Fruit fly (Drosophila melanogaster) whole organism, embryonic: Measurements from ENCODE around the gene CG32820.
A peak's percentile ranks its signal among the peaks of the same experiment; 100 is the strongest.

Source experiments
- Abd-B ChIP-seq: fragments of 200-800 bp; sonication (Bioruptor generic); optimal IDR thresholded peaks from 2 replicates; lab custom pipeline; 2018; ENCODE audit warnings: missing biosample characterization, mild to moderate bottlenecking, missing genetic modification characterization, moderate library complexity
- Asciz ChIP-seq: fragments of 200-800 bp; sonication (Bioruptor generic); optimal IDR thresholded peaks from 2 replicates; lab custom pipeline; 2017; ENCODE audit warnings: missing biosample characterization, mild to moderate bottlenecking, missing genetic modification characterization, missing genetic modification reagents
- B-H1 ChIP-seq: fragments of 200-800 bp; sonication (Bioruptor generic); IDR thresholded peaks from 3 replicates; pipeline ENCODE4 v1.3.6; 2022; ENCODE audit warnings: missing biosample characterization, missing genetic modification characterization
- Blimp-1 ChIP-seq: fragments of 200-800 bp; sonication (Bioruptor generic); optimal IDR thresholded peaks from 3 replicates; lab custom pipeline; 2018; ENCODE audit warnings: missing biosample characterization, missing genetic modification characterization, mild to moderate bottlenecking, moderate library complexity, missing genetic modification reagents
- C15 ChIP-seq: fragments of 200-800 bp; sonication (Bioruptor generic); IDR thresholded peaks from 3 replicates; pipeline ENCODE4 v1.3.6; 2022; ENCODE audit warnings: missing biosample characterization, missing genetic modification characterization
- CG10654 ChIP-seq: fragments of 200-800 bp; sonication (Bioruptor generic); optimal IDR thresholded peaks from 2 replicates; lab custom pipeline; 2016; ENCODE audit warnings: missing biosample characterization, missing genetic modification characterization
- CG11695 ChIP-seq: fragments of 200-800 bp; sonication (Bioruptor generic); IDR thresholded peaks from 3 replicates; pipeline ENCODE4 v1.3.6; 2022; ENCODE audit warnings: missing biosample characterization, missing genetic modification characterization
- CG12104 ChIP-seq: fragments of 200-800 bp; sonication (Bioruptor generic); optimal IDR thresholded peaks from 3 replicates; lab custom pipeline; 2016; ENCODE audit warnings: missing biosample characterization, missing genetic modification characterization
- CG12299 ChIP-seq: fragments of 200-800 bp; sonication (Bioruptor generic); optimal IDR thresholded peaks from 2 replicates; lab custom pipeline; 2018; ENCODE audit warnings: missing biosample characterization, mild to moderate bottlenecking, missing genetic modification characterization
- CG12659 ChIP-seq: fragments of 200-800 bp; sonication (Bioruptor generic); optimal IDR thresholded peaks from 3 replicates; lab custom pipeline; 2017; ENCODE audit warnings: mild to moderate bottlenecking, missing biosample characterization, missing genetic modification reagents, missing genetic modification characterization
- CG12769 ChIP-seq: fragments of 200-800 bp; sonication (Bioruptor generic); optimal IDR thresholded peaks from 2 replicates; lab custom pipeline; 2019; ENCODE audit warnings: missing biosample characterization, mild to moderate bottlenecking, missing genetic modification characterization, moderate library complexity
- CG14050 ChIP-seq: fragments of 200-800 bp; sonication (Bioruptor generic); IDR thresholded peaks from 3 replicates; pipeline ENCODE4 v1.3.6; 2022; ENCODE audit warnings: missing biosample characterization, missing genetic modification characterization
- CG17359 ChIP-seq: fragments of 200-800 bp; sonication (Bioruptor generic); optimal IDR thresholded peaks from 3 replicates; lab custom pipeline; 2018; ENCODE audit warnings: missing biosample characterization, mild to moderate bottlenecking, missing genetic modification characterization, moderate library complexity
- CG18599 ChIP-seq: fragments of 200-800 bp; sonication (Bioruptor generic); optimal IDR thresholded peaks from 3 replicates; lab custom pipeline; 2017; ENCODE audit warnings: missing biosample characterization, missing genetic modification characterization, mild to moderate bottlenecking, moderate library complexity, missing genetic modification reagents
- CG3726 ChIP-seq: fragments of 200-800 bp; sonication (Bioruptor generic); IDR thresholded peaks from 3 replicates; pipeline ENCODE4, ENCODE4 v1.3.6; 2022; ENCODE audit warnings: missing biosample characterization, missing genetic modification characterization
- CG6654 ChIP-seq: fragments of 200-800 bp; sonication (Bioruptor generic); optimal IDR thresholded peaks from 2 replicates; lab custom pipeline; 2017; ENCODE audit warnings: missing biosample characterization, mild to moderate bottlenecking, missing genetic modification characterization
- CG6689 ChIP-seq: fragments of 200-800 bp; sonication (Bioruptor generic); IDR thresholded peaks from 2 replicates; pipeline ENCODE4 v1.3.6; 2022; ENCODE audit warnings: missing biosample characterization, missing genetic modification characterization
- CG8388 ChIP-seq: fragments of 200-800 bp; sonication (Bioruptor generic); optimal IDR thresholded peaks from 2 replicates; lab custom pipeline; 2019; ENCODE audit warnings: missing biosample characterization, mild to moderate bottlenecking, missing genetic modification characterization, moderate library complexity
- CHES-1-like ChIP-seq: fragments of 200-800 bp; sonication (Bioruptor generic); optimal IDR thresholded peaks from 2 replicates; lab custom pipeline; 2016; ENCODE audit warnings: missing biosample characterization, missing genetic modification characterization
- Camta ChIP-seq: fragments of 200-800 bp; sonication (Bioruptor generic); optimal IDR thresholded peaks from 2 replicates; lab custom pipeline; 2016; ENCODE audit warnings: missing biosample characterization, missing genetic modification characterization
- Dfd ChIP-seq, 2 experiments: fragments of >200 bp; optimal IDR thresholded peaks; 2 replicates each; lab custom pipeline; 2017; ENCODE audit warnings: missing biosample characterization in 2 of 2, missing genetic modification characterization in 2 of 2
- Dp ChIP-seq: fragments of 200-800 bp; sonication (Bioruptor generic); optimal IDR thresholded peaks from 2 replicates; lab custom pipeline; 2018; ENCODE audit warnings: missing biosample characterization, mild to moderate bottlenecking, missing genetic modification characterization, moderate library complexity
- Drgx ChIP-seq: fragments of 200-800 bp; sonication (Bioruptor generic); IDR thresholded peaks from 2 replicates; pipeline ENCODE4 v1.3.6; 2022; ENCODE audit warnings: missing biosample characterization, missing genetic modification characterization
- Fer2 ChIP-seq: fragments of 200-800 bp; sonication (Bioruptor generic); optimal IDR thresholded peaks from 2 replicates; lab custom pipeline; 2018; ENCODE audit warnings: missing biosample characterization, mild to moderate bottlenecking, missing genetic modification characterization, moderate library complexity
- Hmx ChIP-seq: fragments of 200-800 bp; sonication (Bioruptor generic); optimal IDR thresholded peaks from 2 replicates; lab custom pipeline; 2016; ENCODE audit warnings: missing biosample characterization, missing genetic modification characterization
- MESR4 ChIP-seq: fragments of 200-800 bp; sonication (Bioruptor generic); optimal IDR thresholded peaks from 2 replicates; lab custom pipeline; 2018; ENCODE audit warnings: missing biosample characterization, mild to moderate bottlenecking, missing genetic modification characterization, moderate library complexity
- Optix ChIP-seq: fragments of 200-800 bp; sonication (Bioruptor generic); IDR thresholded peaks from 3 replicates; pipeline ENCODE4 v1.3.6; 2022; ENCODE audit warnings: missing biosample characterization, missing genetic modification characterization
- Sry-β ChIP-seq: fragments of 200-800 bp; sonication (Bioruptor generic); optimal IDR thresholded peaks from 2 replicates; lab custom pipeline; 2018; ENCODE audit warnings: missing biosample characterization, mild to moderate bottlenecking, missing genetic modification characterization, moderate library complexity
- TFAM ChIP-seq: fragments of 200-800 bp; sonication (Bioruptor generic); optimal IDR thresholded peaks from 2 replicates; lab custom pipeline; 2017; ENCODE audit warnings: missing biosample characterization, missing genetic modification characterization, inconsistent platforms
- ash1 ChIP-seq: fragments of 200-800 bp; sonication (Bioruptor generic); optimal IDR thresholded peaks from 2 replicates; lab custom pipeline; 2018; ENCODE audit warnings: missing biosample characterization, mild to moderate bottlenecking, missing genetic modification characterization
- bowl ChIP-seq: fragments of 200-800 bp; sonication (Bioruptor generic); IDR thresholded peaks from 2 replicates; pipeline ENCODE4 v1.3.6; 2022; ENCODE audit warnings: missing biosample characterization, missing genetic modification characterization
- cato ChIP-seq: fragments of 200-800 bp; sonication (Bioruptor generic); optimal IDR thresholded peaks from 2 replicates; lab custom pipeline; 2016; ENCODE audit warnings: missing biosample characterization, missing genetic modification characterization, borderline replicate concordance
- croc ChIP-seq: fragments of 200-800 bp; sonication (Bioruptor generic); conservative IDR thresholded peaks from 3 replicates; pipeline ENCODE4 v1.3.6; 2022; ENCODE audit warnings: missing biosample characterization, missing genetic modification characterization
- cwo ChIP-seq: fragments of 200-800 bp; sonication (Bioruptor generic); optimal IDR thresholded peaks from 3 replicates; lab custom pipeline; 2017; ENCODE audit warnings: missing biosample characterization, missing genetic modification characterization, mild to moderate bottlenecking, moderate library complexity, missing genetic modification reagents
- dan ChIP-seq: fragments of 200-800 bp; sonication (Bioruptor generic); IDR thresholded peaks from 2 replicates; pipeline ENCODE4 v1.3.6; 2022; ENCODE audit warnings: missing biosample characterization, missing genetic modification characterization
- danr ChIP-seq: fragments of 200-800 bp; sonication (Bioruptor generic); IDR thresholded peaks from 2 replicates; pipeline ENCODE4 v1.3.6; 2022; ENCODE audit warnings: missing biosample characterization, missing genetic modification characterization
- dmrt11E ChIP-seq: fragments of 200-800 bp; sonication (Bioruptor generic); optimal IDR thresholded peaks from 3 replicates; lab custom pipeline; 2018; ENCODE audit warnings: missing biosample characterization, mild to moderate bottlenecking, missing genetic modification characterization, moderate library complexity
- ems ChIP-seq: fragments of 200-800 bp; sonication (Bioruptor generic); optimal IDR thresholded peaks from 3 replicates; lab custom pipeline; 2016; ENCODE audit warnings: missing biosample characterization, missing genetic modification characterization
- eyg ChIP-seq: fragments of 200-800 bp; sonication (Bioruptor generic); optimal IDR thresholded peaks from 3 replicates; lab custom pipeline; 2016; ENCODE audit warnings: missing biosample characterization, missing genetic modification characterization
- fd3F ChIP-seq: fragments of 200-800 bp; sonication (Bioruptor generic); optimal IDR thresholded peaks from 2 replicates; lab custom pipeline; 2018; ENCODE audit warnings: missing biosample characterization, mild to moderate bottlenecking, missing genetic modification characterization, moderate library complexity
- fd64A ChIP-seq: fragments of 200-800 bp; sonication (Bioruptor generic); optimal IDR thresholded peaks from 3 replicates; lab custom pipeline; 2018; ENCODE audit warnings: missing biosample characterization, mild to moderate bottlenecking, missing genetic modification characterization
- fu2 ChIP-seq: fragments of 200-800 bp; sonication (Bioruptor generic); optimal IDR thresholded peaks from 2 replicates; lab custom pipeline; 2016; ENCODE audit warnings: missing biosample characterization, missing genetic modification characterization
- gce ChIP-seq: fragments of 200-800 bp; sonication (Bioruptor generic); IDR thresholded peaks from 3 replicates; pipeline ENCODE4 v1.3.6; 2022; ENCODE audit warnings: missing biosample characterization, missing genetic modification characterization
- p53 ChIP-seq: fragments of 200-800 bp; sonication (Bioruptor generic); optimal IDR thresholded peaks from 2 replicates; lab custom pipeline; 2016; ENCODE audit warnings: missing biosample characterization, missing genetic modification characterization
- ranshi ChIP-seq: fragments of 200-800 bp; sonication (Bioruptor generic); IDR thresholded peaks from 2 replicates; pipeline ENCODE4 v1.3.6; 2022; ENCODE audit warnings: missing biosample characterization, missing genetic modification characterization
- sim ChIP-seq: fragments of 200-800 bp; sonication (Bioruptor generic); IDR thresholded peaks from 2 replicates; pipeline ENCODE4 v1.3.6; 2022; ENCODE audit warnings: missing biosample characterization, missing genetic modification characterization
- so ChIP-seq: fragments of 200-800 bp; sonication (Bioruptor generic); IDR thresholded peaks from 3 replicates; pipeline ENCODE4 v1.3.6; 2022; ENCODE audit warnings: missing biosample characterization, missing genetic modification characterization
- sqz ChIP-seq: fragments of 200-800 bp; sonication (Bioruptor generic); optimal IDR thresholded peaks from 3 replicates; lab custom pipeline; 2018; ENCODE audit warnings: missing biosample characterization, mild to moderate bottlenecking, missing genetic modification characterization
- sug ChIP-seq: fragments of 200-800 bp; optimal IDR thresholded peaks from 2 replicates; lab custom pipeline; 2019; ENCODE audit warnings: missing biosample characterization, mild to moderate bottlenecking, missing genetic modification characterization, moderate library complexity
- wdn ChIP-seq: fragments of 200-800 bp; sonication (Bioruptor generic); IDR thresholded peaks from 2 replicates; pipeline ENCODE4 v1.3.6; 2022; ENCODE audit warnings: missing biosample characterization, missing genetic modification characterization
- wor ChIP-seq: fragments of 200-800 bp; sonication (Bioruptor generic); IDR thresholded peaks from 2 replicates; pipeline ENCODE4 v1.3.6; 2022; ENCODE audit warnings: missing biosample characterization, missing genetic modification characterization

Gene CG32820

DNA sequence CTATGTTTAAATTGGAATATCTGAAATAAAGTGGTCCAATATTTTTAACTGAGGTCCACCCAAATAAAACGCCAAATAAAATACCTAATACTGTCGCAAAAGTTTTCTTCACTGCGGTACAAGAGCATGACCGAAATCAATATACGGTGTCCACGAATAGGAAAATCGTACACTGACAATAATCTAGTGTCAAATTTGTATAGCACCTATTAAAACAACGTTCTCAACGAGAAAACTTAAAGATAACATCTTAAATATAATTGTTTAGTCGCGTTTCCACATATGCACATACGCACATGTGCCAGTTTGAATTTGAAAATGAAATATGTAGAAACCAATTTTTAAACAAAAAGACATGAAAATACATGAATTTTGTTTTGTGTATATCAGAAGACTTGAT is 16.4 kb upstream of the CG32820 start (continued):
- TF ChIP-seq CG14050 (peak; percentile 37; the same call in 2 of the 3 replicates), wor (GFP tag; lab: Robert Waterston, UW) (peak; percentile 55; the same call in 1 of the 2 replicates), Camta (peak; percentile 49), Optix (GFP tag; lab: Robert Waterston, UW) (no peak), fd64A (GFP tag; lab: Kevin White, UChicago) (no peak), sim (GFP tag; lab: Robert Waterston, UW) (no peak), Blimp-1 (GFP tag; lab: Kevin White, UChicago) (peak; percentile 83), so (GFP tag; lab: Robert Waterston, UW) (no peak), Hmx (GFP tag; lab: Kevin White, UChicago) (no peak), CG3726 (GFP tag; lab: Robert Waterston, UW) (no peak), cwo (GFP tag; lab: Kevin White, UChicago) (peak; percentile 28), C15 (GFP tag; lab: Robert Waterston, UW) (no peak), Abd-B (GFP tag; lab: Kevin White, UChicago) (peak; percentile 56), croc (GFP tag; lab: Robert Waterston, UW) (peak; percentile 49; the same call in 2 of the 3 replicates), ranshi (GFP tag; lab: Robert Waterston, UW) (peak; percentile 64; the same call in 1 of the 2 replicates), CG6689 (peak; percentile 69), sqz (GFP tag; lab: Kevin White, UChicago) (peak; percentile 48), CG12104 (GFP tag; lab: Kevin White, UChicago) (no peak), wdn (GFP tag; lab: Robert Waterston, UW) (no peak), MESR4 (GFP tag; lab: Kevin White, UChicago) (no peak), ems (peak; percentile 68), eyg (GFP tag; lab: Kevin White, UChicago) (peak; percentile 37), Dp (GFP tag; lab: Kevin White, UChicago) (no peak), CG12769 (tag; lab: Kevin White, UChicago) (peak; percentile 44), CG18599 (GFP tag; lab: Kevin White, UChicago) (no peak), fd3F (GFP tag; lab: Kevin White, UChicago) (peak; percentile 20), danr (GFP tag; lab: Robert Waterston, UW) (no peak), dmrt11E (tag; lab: Kevin White, UChicago) (peak; percentile 82), dan (no peak), ash1 (GFP tag; lab: Kevin White, UChicago) (no peak), cato (GFP tag; lab: Kevin White, UChicago) (peak; percentile 33), TFAM (peak; percentile 4), sug (tag; lab: Kevin White, UChicago) (peak; percentile 48), B-H1 (GFP tag; lab: Robert Waterston, UW) (no peak), Asciz (GFP tag; lab: Kevin White, UChicago) (peak; percentile 67), Fer2 (tag; lab: Kevin White, UChicago) (peak; percentile 33), CG12299 (peak; percentile 62), fu2 (no peak), CG11695 (no peak), Drgx (GFP tag; lab: Robert Waterston, UW) (no peak), Dfd (GFP tag; optimal IDR thresholded peaks at IDR 0.05; lab: Kevin White, UChicago) (no peak), Sry-β (GFP tag; lab: Kevin White, UChicago) (no peak), CG17359 (tag; lab: Kevin White, UChicago) (peak; percentile 73), p53 (GFP tag; lab: Kevin White, UChicago) (peak; percentile 26), CG10654 (GFP tag; lab: Kevin White, UChicago) (peak; percentile 59), CG8388 (peak; percentile 73), bowl (GFP tag; lab: Robert Waterston, UW) (no peak), CHES-1-like (GFP tag; lab: Kevin White, UChicago) (peak; percentile 38), CG12659 (GFP tag; lab: Kevin White, UChicago) (peak; percentile 63), CG6654 (GFP tag; lab: Kevin White, UChicago) (peak; percentile 34), gce (no peak)
